Worm (Caenorhabditis elegans) whole organism, L4/young adult: Measurements from ENCODE around the gene unc-23.

Source experiments
- W03F9.2 ChIP-seq: fragments of 150-350 bp; optimal IDR thresholded peaks from 2 replicates; lab custom pipeline; 2014; ENCODE audit warnings: missing biosample characterization, missing genetic modification characterization
- dao-5 ChIP-seq: sonication (generic microtip); optimal IDR thresholded peaks from 2 replicates; lab custom pipeline; 2016; ENCODE audit warnings: missing genotype, missing genetic modification characterization, moderate library complexity, missing compliant biosample characterization
- him-1 ChIP-seq: sonication (generic microtip); optimal IDR thresholded peaks from 2 replicates; lab custom pipeline; 2016; ENCODE audit warnings: missing genotype, missing genetic modification reagents, missing genetic modification characterization, missing compliant biosample characterization

- TF ChIP-seq him-1 (tag; lab: Kevin White, UChicago) (no peak), dao-5 (tag; lab: Kevin White, UChicago) (no peak), W03F9.2 (tag; lab: Kevin White, UChicago) (no peak)
These were observed 36.1 kb downstream of the unc-23 start, which contains the start of gene nhr-195 for ce11 chrV:8972271-8972670.
